Worm (Caenorhabditis elegans) whole organism, L3 larva: ENCODE results near the gene T07A5.7.

ENCODE experiments used
- ceh-16 ChIP-seq: sonication (generic microtip); optimal IDR thresholded peaks from 2 replicates; lab custom pipeline; 2017; ENCODE audit warnings: missing biosample characterization, missing genetic modification characterization
- ceh-28 ChIP-seq: fragments of 150-350 bp; optimal IDR thresholded peaks from 2 replicates; lab custom pipeline; 2014; ENCODE audit warnings: missing biosample characterization, missing genetic modification reagents, missing genetic modification characterization
- egl-27 ChIP-seq: sonication (generic microtip); optimal IDR thresholded peaks from 4 replicates; lab custom pipeline; 2017; ENCODE audit warnings: missing biosample characterization, missing genetic modification reagents, missing genetic modification characterization
- fkh-10 ChIP-seq: sonication (generic microtip); optimal IDR thresholded peaks from 2 replicates; lab custom pipeline; 2017; ENCODE audit warnings: missing biosample characterization, missing genetic modification reagents, missing genetic modification characterization
- nhr-43 ChIP-seq: sonication (generic microtip); optimal IDR thresholded peaks from 2 replicates; lab custom pipeline; 2016; ENCODE audit warnings: mild to moderate bottlenecking, missing genetic modification characterization, missing compliant biosample characterization; ENCODE audit not compliant: poor library complexity, severe bottlenecking
- nhr-76 ChIP-seq: fragments of 150-350 bp; sonication (generic microtip); optimal IDR thresholded peaks from 5 replicates; lab custom pipeline; 2014; ENCODE audit warnings: missing biosample characterization, missing genetic modification characterization
- pha-4 ChIP-seq: fragments of 150-350 bp; optimal IDR thresholded peaks from 2 replicates; lab custom pipeline; 2014; ENCODE audit warnings: missing biosample characterization, missing genetic modification reagents, missing genetic modification characterization
- sea-2 ChIP-seq: fragments of 150-350 bp; sonication (generic microtip); optimal IDR thresholded peaks from 4 replicates; lab custom pipeline; 2014; ENCODE audit warnings: missing biosample characterization, missing genetic modification reagents, missing genetic modification characterization
- skn-1 ChIP-seq: fragments of 150-350 bp; optimal IDR thresholded peaks from 2 replicates; lab custom pipeline; 2014; ENCODE audit warnings: missing biosample characterization, missing genetic modification characterization
- ztf-4 ChIP-seq: fragments of 150-350 bp; optimal IDR thresholded peaks from 2 replicates; lab custom pipeline; 2014; ENCODE audit warnings: missing biosample characterization, missing genetic modification characterization

DNA sequence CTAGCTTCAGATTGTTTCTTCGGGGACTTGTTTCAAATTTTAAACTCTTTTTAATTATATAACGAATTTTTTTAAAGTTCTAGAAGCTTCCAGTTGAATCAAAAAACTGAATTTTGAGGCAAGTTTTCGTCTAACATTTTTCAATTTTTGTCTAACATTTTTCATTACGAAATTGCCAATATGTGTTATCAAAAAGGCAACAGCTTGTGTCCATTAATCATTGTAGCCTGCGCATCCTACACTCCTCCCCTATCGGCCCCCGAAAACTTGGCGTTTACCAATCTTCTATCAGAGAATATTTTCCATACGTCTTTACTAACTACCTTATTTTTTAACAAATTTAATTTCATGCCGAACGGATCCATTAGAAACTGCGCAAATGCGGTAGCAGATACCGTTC, 10.8 kb downstream of the T07A5.7 start, which contains the start of gene vglu-3:
- TF ChIP-seq ceh-28 (tag; lab: Kevin White, UChicago) (no peak), ztf-4 (tag; lab: Kevin White, UChicago) (no peak), skn-1 (no peak), nhr-43 (tag; lab: Kevin White, UChicago) (no peak), ceh-16 (tag; lab: Kevin White, UChicago) (no peak), egl-27 (tag; lab: Kevin White, UChicago) (no peak), nhr-76 (tag; lab: Kevin White, UChicago) (no peak), pha-4 (tag; lab: Kevin White, UChicago) (no peak), sea-2 (no peak), fkh-10 (GFP tag; lab: Kevin White, UChicago) (no peak)
